Worm (Caenorhabditis elegans) whole organism, L2 larva: ENCODE results near the gene M106.7.

Experiments
- R02D3.7 ChIP-seq: fragments of 150-350 bp; optimal IDR thresholded peaks from 2 replicates; lab custom pipeline; 2014; ENCODE audit warnings: missing biosample characterization, missing genetic modification characterization
- crh-2 ChIP-seq: sonication (generic microtip); optimal IDR thresholded peaks from 2 replicates; lab custom pipeline; 2017; ENCODE audit warnings: missing biosample characterization, missing genetic modification characterization

DNA sequence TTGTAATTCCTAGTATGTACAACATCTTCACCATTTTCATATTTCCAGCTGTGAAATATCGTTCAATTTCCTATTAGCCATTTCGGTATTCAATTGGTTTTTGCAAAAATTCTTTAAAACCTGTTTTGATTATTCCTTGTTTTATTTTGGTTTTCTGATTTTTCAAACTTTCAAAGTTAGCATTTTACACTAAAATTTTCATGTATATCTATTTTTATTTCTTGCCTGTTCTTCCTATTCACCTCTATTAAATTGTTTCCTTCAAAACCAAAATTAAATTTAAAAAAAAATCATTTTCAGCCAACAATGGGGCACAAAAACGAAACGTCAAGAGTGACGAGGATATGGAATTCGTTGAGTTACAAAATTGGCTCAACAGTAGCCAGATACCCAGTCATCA lies 32.0 kb upstream of the M106.7 start, which contains the start of gene ptr-8:
- TF ChIP-seq crh-2 (no peak), R02D3.7 (no peak)
